Worm (Caenorhabditis elegans) whole organism, L2 larva: ENCODE results near the gene men-1.

Source experiments
- C34F6.9 ChIP-seq: fragments of 150-350 bp; optimal IDR thresholded peaks from 2 replicates; lab custom pipeline; 2014; ENCODE audit warnings: missing biosample characterization, missing genetic modification characterization
- F13H6.1 ChIP-seq: sonication (generic microtip); optimal IDR thresholded peaks from 2 replicates; lab custom pipeline; 2016; ENCODE audit warnings: missing genetic modification characterization, missing compliant biosample characterization
- R02D3.7 ChIP-seq: fragments of 150-350 bp; optimal IDR thresholded peaks from 2 replicates; lab custom pipeline; 2014; ENCODE audit warnings: missing biosample characterization, missing genetic modification characterization
- Y55F3AM.14 ChIP-seq: fragments of 200-800 bp; sonication (Bioruptor generic); optimal IDR thresholded peaks from 2 replicates; lab custom pipeline; 2018; ENCODE audit warnings: mild to moderate bottlenecking, missing genetic modification characterization, missing compliant biosample characterization
- ZK546.5 ChIP-seq: sonication (generic microtip); optimal IDR thresholded peaks from 2 replicates; lab custom pipeline; 2017; ENCODE audit warnings: missing biosample characterization, missing genetic modification characterization
- aly-2 ChIP-seq: fragments of 150-350 bp; optimal IDR thresholded peaks from 2 replicates; lab custom pipeline; 2014; ENCODE audit warnings: missing biosample characterization, missing genetic modification characterization
- ama-1 ChIP-seq: fragments of 150-350 bp; optimal IDR thresholded peaks from 2 replicates; lab custom pipeline; 2018; ENCODE audit warnings: inconsistent platforms
- ceh-82 ChIP-seq: fragments of 150-350 bp; optimal IDR thresholded peaks from 2 replicates; lab custom pipeline; 2014; ENCODE audit warnings: missing biosample characterization, missing genetic modification characterization
- egl-27 ChIP-seq: sonication (generic microtip); optimal IDR thresholded peaks from 3 replicates; lab custom pipeline; 2017; ENCODE audit warnings: missing biosample characterization, missing genetic modification reagents, missing genetic modification characterization
- elt-1 ChIP-seq: fragments of 150-350 bp; optimal IDR thresholded peaks from 2 replicates; lab custom pipeline; 2014; ENCODE audit warnings: missing biosample characterization, missing genetic modification characterization
- fos-1 ChIP-seq: fragments of 150-350 bp; optimal IDR thresholded peaks from 2 replicates; lab custom pipeline; 2014; ENCODE audit warnings: missing biosample characterization, missing genetic modification characterization
- gmeb-1 ChIP-seq: fragments of 150-350 bp; optimal IDR thresholded peaks from 2 replicates; lab custom pipeline; 2014; ENCODE audit warnings: missing biosample characterization, missing genetic modification characterization
- lin-11 ChIP-seq: fragments of 150-350 bp; sonication (generic microtip); optimal IDR thresholded peaks from 2 replicates; lab custom pipeline; 2014; ENCODE audit warnings: missing biosample characterization, missing genetic modification characterization, inconsistent platforms, mixed read lengths
- lin-39 ChIP-seq: fragments of 150-350 bp; optimal IDR thresholded peaks from 2 replicates; lab custom pipeline; 2014; ENCODE audit warnings: missing biosample characterization, missing genetic modification reagents, missing genetic modification characterization
- lsy-2 ChIP-seq, 2 experiments: fragments of 150-350 bp in 1 of 2; sonication (generic microtip) in 1 of 2; optimal IDR thresholded peaks; 2 replicates each; lab custom pipeline; 2014 to 2017; ENCODE audit warnings: missing biosample characterization in 2 of 2, missing genetic modification characterization in 2 of 2
- mab-5 ChIP-seq: fragments of 150-350 bp; optimal IDR thresholded peaks from 2 replicates; lab custom pipeline; 2014; ENCODE audit warnings: missing biosample characterization, missing genetic modification characterization
- mbf-1 ChIP-seq: sonication (generic microtip); optimal IDR thresholded peaks from 2 replicates; lab custom pipeline; 2017; ENCODE audit warnings: missing biosample characterization, missing genetic modification characterization
- mdl-1 ChIP-seq, 2 experiments: fragments of 150-350 bp in 1 of 2; sonication (generic microtip) in 1 of 2; optimal IDR thresholded peaks; 2 replicates each; lab custom pipeline; 2017; ENCODE audit warnings: missing biosample characterization in 2 of 2, missing genetic modification characterization in 2 of 2
- nhr-11 ChIP-seq: fragments of 150-350 bp; optimal IDR thresholded peaks from 2 replicates; lab custom pipeline; 2014; ENCODE audit warnings: missing biosample characterization, missing genetic modification characterization
- nhr-12 ChIP-seq: fragments of 150-350 bp; optimal IDR thresholded peaks from 2 replicates; lab custom pipeline; 2014; ENCODE audit warnings: missing biosample characterization, missing genetic modification characterization
- nhr-21 ChIP-seq: fragments of 150-350 bp; optimal IDR thresholded peaks from 2 replicates; lab custom pipeline; 2014; ENCODE audit warnings: missing biosample characterization, missing genetic modification characterization
- nhr-6 ChIP-seq: fragments of 150-350 bp; optimal IDR thresholded peaks from 2 replicates; lab custom pipeline; 2014; ENCODE audit warnings: missing biosample characterization, missing genetic modification characterization
- nhr-77 ChIP-seq: fragments of 150-350 bp; optimal IDR thresholded peaks from 2 replicates; lab custom pipeline; 2014; ENCODE audit warnings: missing biosample characterization, missing genetic modification characterization
- peb-1 ChIP-seq: fragments of 150-350 bp; optimal IDR thresholded peaks from 2 replicates; lab custom pipeline; 2014; ENCODE audit warnings: missing biosample characterization, missing genetic modification characterization
- sem-4 ChIP-seq: fragments of 150-350 bp; optimal IDR thresholded peaks from 2 replicates; lab custom pipeline; 2014; ENCODE audit warnings: missing biosample characterization, missing genetic modification reagents, missing genetic modification characterization
- skn-1 ChIP-seq: sonication (generic microtip); optimal IDR thresholded peaks from 2 replicates; lab custom pipeline; 2017; ENCODE audit warnings: missing biosample characterization, missing genetic modification characterization
- sma-3 ChIP-seq: sonication (generic microtip); optimal IDR thresholded peaks from 2 replicates; lab custom pipeline; 2016; ENCODE audit warnings: missing genetic modification reagents, missing genetic modification characterization, missing compliant biosample characterization
- sma-9 ChIP-seq, 2 experiments: fragments of 150-350 bp in 1 of 2; sonication (generic microtip) in 1 of 2; optimal IDR thresholded peaks; 2 replicates each; lab custom pipeline; 2014 to 2016; ENCODE audit warnings: missing genetic modification characterization in 2 of 2, mild to moderate bottlenecking in 1 of 2, missing biosample characterization in 1 of 2, missing compliant biosample characterization in 1 of 2, missing genetic modification reagents in 1 of 2, moderate library complexity in 1 of 2
- snpc-4 ChIP-seq: fragments of 150-350 bp; optimal IDR thresholded peaks from 2 replicates; lab custom pipeline; 2014; ENCODE audit warnings: missing biosample characterization, missing genetic modification characterization
- unc-39 ChIP-seq: fragments of 150-350 bp; optimal IDR thresholded peaks from 2 replicates; lab custom pipeline; 2014; ENCODE audit warnings: missing biosample characterization, missing genetic modification characterization
- unc-55 ChIP-seq: fragments of 150-350 bp; sonication (generic microtip); optimal IDR thresholded peaks from 3 replicates; lab custom pipeline; 2014; ENCODE audit warnings: missing biosample characterization, missing genetic modification reagents, missing genetic modification characterization
- unc-62 ChIP-seq: fragments of 150-350 bp; optimal IDR thresholded peaks from 2 replicates; lab custom pipeline; 2014; ENCODE audit warnings: missing biosample characterization, missing genetic modification reagents, missing genetic modification characterization
- zag-1 ChIP-seq: fragments of 150-350 bp; optimal IDR thresholded peaks from 2 replicates; lab custom pipeline; 2014; ENCODE audit warnings: missing biosample characterization, missing genetic modification characterization
- ztf-1 ChIP-seq: fragments of 200-800 bp; sonication (Bioruptor generic); conservative IDR thresholded peaks from 2 replicates; pipeline ENCODE4 v1.3.6; 2022; ENCODE audit warnings: missing genetic modification characterization, missing compliant biosample characterization
- ztf-11 ChIP-seq: sonication (generic microtip); optimal IDR thresholded peaks from 2 replicates; lab custom pipeline; 2017; ENCODE audit warnings: missing biosample characterization, missing genetic modification characterization
- ztf-4 ChIP-seq: fragments of 150-350 bp; optimal IDR thresholded peaks from 2 replicates; lab custom pipeline; 2014; ENCODE audit warnings: missing biosample characterization, missing genetic modification characterization

men-1 gene

DNA sequence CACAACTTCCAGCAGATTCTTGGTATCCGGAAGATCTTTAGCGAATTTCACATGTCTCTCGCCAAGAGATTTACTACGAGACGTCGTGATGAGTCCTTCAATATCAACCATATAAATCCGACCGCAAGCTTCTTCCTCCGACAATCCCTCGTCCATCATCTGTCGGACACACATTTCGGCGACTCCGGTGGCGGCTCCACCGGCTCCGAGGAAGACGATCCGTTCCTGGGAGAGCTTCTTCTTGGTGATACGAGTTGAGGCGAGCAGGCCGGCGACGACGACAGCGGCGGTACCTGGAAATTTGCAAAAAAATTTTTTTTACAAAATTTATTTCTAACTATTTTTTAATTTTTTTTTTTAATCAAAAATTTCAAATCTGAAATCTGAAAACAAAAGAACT lies 3.8 kb downstream of the men-1 start:
- no peak for TF ChIP-seq nhr-21 (tag; lab: Kevin White, UChicago)
- TF ChIP-seq fos-1 (tag; lab: Kevin White, UChicago): no peak
- no peak for TF ChIP-seq egl-27 (tag; lab: Kevin White, UChicago)
- TF ChIP-seq gmeb-1: no peak
- TF ChIP-seq nhr-12 (tag; lab: Kevin White, UChicago): no peak
- no peak for TF ChIP-seq C34F6.9 (tag; lab: Kevin White, UChicago)
- TF ChIP-seq ztf-4 (tag; lab: Kevin White, UChicago): no peak
- TF ChIP-seq aly-2 (tag; lab: Kevin White, UChicago): no peak
- no peak for TF ChIP-seq nhr-6
- TF ChIP-seq elt-1 (tag; lab: Kevin White, UChicago): no peak
- TF ChIP-seq ztf-11 (tag; lab: Kevin White, UChicago): no peak
- TF ChIP-seq Y55F3AM.14: no peak
- no peak for TF ChIP-seq sma-9 (GFP tag; optimal IDR thresholded peaks at IDR 0.05; lab: Kevin White, UChicago)
- TF ChIP-seq sma-9 (tag; optimal IDR thresholded peaks at IDR 0.05; lab: Kevin White, UChicago): no peak
- no peak for TF ChIP-seq lin-39 (tag; lab: Kevin White, UChicago)
- TF ChIP-seq nhr-77: no peak
- no peak for TF ChIP-seq unc-62 (GFP tag; lab: Kevin White, UChicago)
- no peak for TF ChIP-seq unc-39
- no peak for TF ChIP-seq unc-55 (GFP tag; lab: Kevin White, UChicago)
- TF ChIP-seq, all 48 proteins: peak for 0

DNA sequence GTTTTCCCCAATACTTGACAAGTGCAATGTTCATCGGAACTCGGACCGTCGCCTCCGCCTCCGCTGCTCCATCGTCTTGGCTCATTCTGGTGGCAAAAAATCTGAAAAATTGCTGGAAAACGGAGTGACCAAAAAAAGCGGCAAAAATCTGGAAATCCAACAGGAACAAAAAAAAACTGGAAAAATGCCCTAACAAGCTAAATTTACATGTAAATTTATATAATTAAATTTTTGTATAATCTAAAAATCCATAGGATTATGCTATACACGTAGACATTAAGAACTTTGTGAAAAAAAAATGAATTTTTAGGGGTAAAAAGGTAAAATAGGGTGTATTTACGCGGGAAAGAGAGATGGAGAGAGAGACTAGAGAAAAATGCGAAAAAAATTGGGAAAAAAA lies 7.7 kb downstream of the men-1 start, which contains the start of gene Y48B6A.13:
Gene Y48B6A.13, minus strand, starts transcription at position 101 of the 400 bp plus-strand sequence.
- TF ChIP-seq nhr-77 (no peak), mab-5 (tag; lab: Kevin White, UChicago) (no peak), ama-1 (lab: Kevin White, UChicago) (no peak), lin-39 (tag; lab: Kevin White, UChicago) (no peak), nhr-6 (no peak), mbf-1 (no peak), ztf-1 (GFP tag; lab: Robert Waterston, UW) (no peak), gmeb-1 (no peak), R02D3.7 (no peak), elt-1 (tag; lab: Kevin White, UChicago) (no peak), C34F6.9 (tag; lab: Kevin White, UChicago) (no peak), F13H6.1 (tag; lab: Kevin White, UChicago) (no peak), nhr-11 (no peak), unc-62 (GFP tag; lab: Kevin White, UChicago) (no peak), lsy-2 (tag; optimal IDR thresholded peaks at IDR 0.05; lab: Kevin White, UChicago) (no peak), snpc-4 (no peak), ztf-4 (tag; lab: Kevin White, UChicago) (no peak), lin-11 (no peak)

DNA sequence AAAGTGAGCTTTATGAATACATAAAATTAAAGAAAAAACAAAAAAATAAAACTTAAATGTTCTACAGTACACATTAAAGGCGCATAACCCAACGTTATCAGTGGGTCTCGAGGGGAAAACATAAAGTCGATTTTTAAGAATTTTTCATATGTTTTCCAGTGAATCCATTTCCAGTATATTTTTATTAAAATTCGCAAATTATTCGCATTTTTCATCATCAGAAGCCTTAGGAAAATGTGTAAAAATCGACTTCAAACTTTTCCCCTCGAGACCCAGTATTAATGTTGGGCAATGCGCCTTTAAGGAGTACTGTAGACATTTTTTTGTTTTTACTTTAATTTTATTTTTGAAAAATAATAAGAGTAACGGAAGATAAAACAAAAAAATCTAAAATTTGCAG lies 15.8 kb downstream of the men-1 start:
- TF ChIP-seq sma-9 (GFP tag; optimal IDR thresholded peaks at IDR 0.05; lab: Kevin White, UChicago): no peak
- TF ChIP-seq sma-9 (tag; optimal IDR thresholded peaks at IDR 0.05; lab: Kevin White, UChicago): no peak
- no peak for TF ChIP-seq Y55F3AM.14
- TF ChIP-seq nhr-77: no peak
- TF ChIP-seq lin-11: no peak
- no peak for TF ChIP-seq sma-3
- no peak for TF ChIP-seq unc-62 (GFP tag; lab: Kevin White, UChicago)
- no peak for TF ChIP-seq nhr-11
- TF ChIP-seq, all 48 proteins: peak for 0

DNA sequence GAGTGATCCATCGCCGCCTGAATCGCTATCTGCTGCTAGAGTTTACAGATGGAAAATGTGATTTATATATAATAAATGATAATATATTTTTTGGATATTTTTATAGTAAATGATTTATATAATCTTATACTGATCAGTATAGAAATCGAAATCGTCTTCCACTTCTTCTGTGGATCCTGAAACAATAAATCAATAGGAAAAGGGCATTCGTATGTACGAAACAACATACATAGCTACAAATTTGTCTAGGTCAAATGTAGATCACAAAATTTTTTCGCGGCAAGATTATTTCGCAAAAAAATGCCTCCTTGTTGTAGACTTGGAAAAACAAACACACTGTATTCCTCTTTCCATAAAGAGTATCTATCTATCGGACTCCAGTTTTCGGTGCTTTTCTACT lies 19.8 kb downstream of the men-1 start, which contains the start of gene Y48B6A.10:
Gene Y48B6A.10, plus strand, starts transcription at position 301 of the 400 bp plus-strand sequence.
- no peak for TF ChIP-seq sem-4 (tag; lab: Kevin White, UChicago)
- TF ChIP-seq zag-1: no peak
- TF ChIP-seq lin-39 (tag; lab: Kevin White, UChicago): no peak
- TF ChIP-seq sma-3: no peak
- TF ChIP-seq ama-1 (lab: Kevin White, UChicago): no peak
- TF ChIP-seq ceh-82: no peak
- no peak for TF ChIP-seq unc-55 (GFP tag; lab: Kevin White, UChicago)
- no peak for TF ChIP-seq ztf-1 (GFP tag; lab: Robert Waterston, UW)
- TF ChIP-seq skn-1: no peak
- no peak for TF ChIP-seq nhr-6
- TF ChIP-seq peb-1 (tag; lab: Kevin White, UChicago): no peak
- no peak for TF ChIP-seq Y55F3AM.14
- TF ChIP-seq ZK546.5: no peak

DNA sequence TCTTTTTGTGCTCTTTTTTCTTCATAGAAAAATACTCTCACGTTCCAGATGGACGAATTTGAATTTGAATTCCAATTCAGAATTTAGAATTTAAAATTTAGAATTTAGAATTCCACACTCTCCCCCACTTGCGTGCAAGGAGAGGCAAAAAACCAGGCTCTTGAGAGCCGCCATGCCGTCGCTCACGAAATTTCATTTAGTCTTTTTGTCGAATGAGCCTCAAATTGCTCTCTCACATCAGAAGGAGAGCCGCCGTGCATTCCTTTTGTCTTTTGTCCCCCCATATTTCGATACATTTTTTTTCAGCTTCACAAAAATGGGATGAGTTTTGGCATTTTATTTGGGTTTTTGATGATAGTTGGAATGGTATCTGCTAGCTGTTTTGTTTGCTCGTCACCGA lies 22.8 kb downstream of the men-1 start, which contains the start of gene hot-7:
Gene hot-7, plus strand, starts transcription at position 301 of the 400 bp plus-strand sequence.
- no peak for TF ChIP-seq mdl-1 (tag; optimal IDR thresholded peaks at IDR 0.05; lab: Kevin White, UChicago)
